Worm (Caenorhabditis elegans) whole organism, late embryonic: ENCODE results near the gene T24B8.7.

Experiments
- K09A11.1 ChIP-seq: sonication (generic microtip); optimal IDR thresholded peaks from 2 replicates; lab custom pipeline; 2017; ENCODE audit warnings: antibody characterized with exemption, mild to moderate bottlenecking, missing genetic modification characterization, missing compliant biosample characterization; ENCODE audit not compliant: insufficient read depth
- ceh-22 ChIP-seq: sonication (generic microtip); optimal IDR thresholded peaks from 2 replicates; lab custom pipeline; 2017; ENCODE audit warnings: missing biosample characterization, missing genetic modification characterization
- ets-4 ChIP-seq: sonication (generic microtip); optimal IDR thresholded peaks from 2 replicates; lab custom pipeline; 2016; ENCODE audit warnings: missing genetic modification characterization, missing compliant biosample characterization
- fkh-10 ChIP-seq: fragments of 150-350 bp; optimal IDR thresholded peaks from 2 replicates; lab custom pipeline; 2014; ENCODE audit warnings: missing biosample characterization, missing genetic modification reagents, missing genetic modification characterization
- fkh-6 ChIP-seq: sonication (generic microtip); optimal IDR thresholded peaks from 2 replicates; lab custom pipeline; 2016; ENCODE audit warnings: missing genetic modification characterization, missing compliant biosample characterization
- madf-2 ChIP-seq: sonication (generic microtip); optimal IDR thresholded peaks from 2 replicates; lab custom pipeline; 2017; ENCODE audit warnings: missing genetic modification characterization, missing compliant biosample characterization
- nhr-11 ChIP-seq: fragments of 150-350 bp; optimal IDR thresholded peaks from 2 replicates; lab custom pipeline; 2014; ENCODE audit warnings: missing biosample characterization, missing genetic modification characterization
- npax-4 ChIP-seq: sonication (generic microtip); optimal IDR thresholded peaks from 2 replicates; lab custom pipeline; 2016; ENCODE audit warnings: missing genetic modification characterization, missing compliant biosample characterization
- pha-4 ChIP-seq: fragments of 150-350 bp; optimal IDR thresholded peaks from 2 replicates; lab custom pipeline; 2018; ENCODE audit warnings: missing biosample characterization, missing genetic modification reagents, missing genetic modification characterization
- sox-2 ChIP-seq: fragments of 200-800 bp; sonication (Bioruptor generic); IDR thresholded peaks from 2 replicates; pipeline ENCODE4 v1.3.6; 2022; ENCODE audit warnings: missing genetic modification reagents, missing genetic modification characterization, missing compliant biosample characterization
- unc-55 ChIP-seq: sonication (generic microtip); optimal IDR thresholded peaks from 2 replicates; lab custom pipeline; 2017; ENCODE audit warnings: missing biosample characterization, missing genetic modification reagents, missing genetic modification characterization
- ztf-16 ChIP-seq: sonication (generic microtip); optimal IDR thresholded peaks from 2 replicates; lab custom pipeline; 2017; ENCODE audit warnings: missing genetic modification characterization, missing compliant biosample characterization

- TF ChIP-seq unc-55 (no peak), fkh-6 (tag; lab: Kevin White, UChicago) (no peak), pha-4 (tag; lab: Kevin White, UChicago) (no peak), ceh-22 (tag; lab: Kevin White, UChicago) (no peak), madf-2 (no peak), K09A11.1 (tag; lab: Kevin White, UChicago) (no peak), ets-4 (tag; lab: Kevin White, UChicago) (no peak), fkh-10 (no peak), npax-4 (tag; lab: Kevin White, UChicago) (no peak), nhr-11 (tag; lab: Kevin White, UChicago) (no peak), ztf-16 (tag; lab: Kevin White, UChicago) (no peak), sox-2 (GFP tag; lab: Robert Waterston, UW) (no peak)
These were observed 19.3 kb upstream of the T24B8.7 start for ce11 chrII:9072769-9073168.
